Worm (Caenorhabditis elegans): ENCODE results near the gene ins-13.

ins-13 gene

DNA sequence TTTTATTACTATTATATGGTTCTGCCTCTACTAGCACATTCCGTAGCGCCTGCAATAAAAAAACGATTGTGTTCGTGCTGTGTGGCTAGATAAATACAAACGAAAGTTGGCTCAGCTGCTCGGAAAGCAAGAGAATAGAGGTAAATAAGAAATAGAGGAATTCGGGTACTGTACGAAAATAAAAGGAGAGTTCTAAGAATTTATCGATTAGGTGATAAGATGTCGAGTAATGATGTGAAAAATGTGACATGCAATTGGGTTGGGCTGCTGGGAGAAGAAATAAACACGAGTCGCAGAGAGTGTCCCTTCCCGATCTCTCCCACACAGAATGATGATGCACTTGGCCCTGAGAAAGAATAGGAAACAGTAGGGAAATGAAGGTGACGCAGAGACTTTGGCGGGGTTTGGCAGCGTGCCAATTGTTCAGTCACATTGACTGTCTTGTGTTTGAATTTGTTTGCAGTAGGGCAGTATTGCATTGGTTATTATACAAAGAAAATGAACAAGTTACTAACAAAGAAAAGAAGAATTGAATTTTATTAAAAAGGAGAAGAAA is 48.8 kb upstream of the ins-13 start, which contains the start of gene cdc-14 (continued):
- TF ChIP-seq vab-15 (tag; optimal IDR thresholded peaks at IDR 0.05) (peak; percentile 56), F16B12.6 (tag; optimal IDR thresholded peaks at IDR 0.05) (peak; percentile 39), fos-1 (tag; optimal IDR thresholded peaks at IDR 0.05) (peak; percentile 28), lin-39 (tag; optimal IDR thresholded peaks at IDR 0.05) (peak; percentile 8), blmp-1 (tag; optimal IDR thresholded peaks at IDR 0.05) (peak; percentile 64), skn-1 (tag; optimal IDR thresholded peaks at IDR 0.05) (peak; percentile 63)

DNA sequence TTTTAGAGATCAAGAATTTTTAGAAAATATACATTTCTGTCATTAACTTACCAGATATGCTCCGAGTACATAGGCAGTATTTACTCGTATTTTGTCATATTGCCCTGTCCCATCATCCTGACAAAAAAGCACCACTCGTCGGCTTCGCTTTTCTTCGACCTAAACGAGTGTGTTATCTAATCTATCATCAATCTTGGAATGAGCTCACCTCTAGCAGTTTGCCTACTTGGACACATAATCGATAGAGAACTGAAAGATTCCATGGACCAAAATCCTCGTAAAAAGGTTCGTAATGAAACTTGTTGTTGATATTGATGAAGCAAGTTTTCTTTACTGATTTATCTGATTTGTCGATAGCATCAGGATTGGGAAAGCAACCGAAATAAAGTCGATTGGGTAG is 48.2 kb upstream of the ins-13 start:
- TF ChIP-seq zip-4 (GFP tag; optimal IDR thresholded peaks at IDR 0.05) (no peak), nhr-20 (tag; optimal IDR thresholded peaks at IDR 0.05) (no peak), nhr-85 (tag) (peak; percentile 72)

DNA sequence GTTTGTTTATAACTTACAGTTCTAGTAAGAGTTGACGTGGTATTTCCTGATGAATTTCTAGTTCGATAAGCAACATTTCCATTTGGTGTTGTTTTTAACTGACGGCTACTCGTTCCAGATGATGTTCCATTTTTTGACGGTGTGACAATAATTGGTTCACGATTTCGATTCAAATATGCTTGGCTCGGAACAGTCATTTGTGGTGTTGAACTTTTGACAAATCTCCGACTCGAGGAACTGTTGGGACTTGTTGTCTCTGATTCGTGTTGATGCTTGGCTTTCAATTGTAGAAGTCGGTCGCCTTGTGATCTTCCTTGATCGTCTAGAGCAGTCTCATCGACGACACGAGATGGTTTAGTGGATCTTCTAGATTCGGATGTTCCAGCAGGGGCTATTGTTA is 46.9 kb upstream of the ins-13 start:
- TF ChIP-seq nhr-85 (tag): peak; percentile 52
- no peak for TF ChIP-seq lin-35 (GFP tag; optimal IDR thresholded peaks at IDR 0.05)
- no peak for TF ChIP-seq ces-1 (GFP tag; optimal IDR thresholded peaks at IDR 0.05)
- no peak for TF ChIP-seq egl-27 (tag; optimal IDR thresholded peaks at IDR 0.05)
- no peak for TF ChIP-seq hlh-4 (tag; optimal IDR thresholded peaks at IDR 0.05)
- no peak for TF ChIP-seq lin-15B (tag; optimal IDR thresholded peaks at IDR 0.05)
- no peak for TF ChIP-seq rnt-1 (tag; optimal IDR thresholded peaks at IDR 0.05)
- no peak for TF ChIP-seq nhr-47 (tag; optimal IDR thresholded peaks at IDR 0.05)
- no peak for TF ChIP-seq unc-86 (tag; optimal IDR thresholded peaks at IDR 0.05)
- TF ChIP-seq hpl-2 (GFP tag; optimal IDR thresholded peaks at IDR 0.05): no peak
- no peak for TF ChIP-seq efl-1 (optimal IDR thresholded peaks at IDR 0.05)
- TF ChIP-seq efl-1 (GFP tag; optimal IDR thresholded peaks at IDR 0.05 in 1 of 2): peak in 1 of 2 experiments; percentile 82
- TF ChIP-seq lin-14 (GFP tag; optimal IDR thresholded peaks at IDR 0.05): no peak

DNA sequence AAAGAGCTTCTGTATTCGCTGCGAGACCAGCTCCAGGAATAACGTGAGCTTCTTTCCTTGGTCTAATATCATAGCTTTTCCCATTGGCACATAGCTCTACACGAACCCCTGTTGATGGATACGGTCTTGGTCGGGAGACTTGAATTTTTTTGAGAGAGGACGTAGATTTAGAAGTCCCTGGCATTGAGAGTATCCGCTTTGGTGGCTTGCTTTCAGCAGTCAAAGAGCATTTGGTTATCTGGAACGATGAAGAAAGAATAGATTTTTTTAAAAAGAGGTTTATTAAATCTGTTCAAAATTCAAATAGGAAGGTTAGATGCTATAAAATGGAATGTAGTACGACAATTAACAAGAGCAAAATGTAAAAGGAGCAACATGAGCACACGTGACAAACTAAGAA is 45.0 kb upstream of the ins-13 start, which contains the start of gene C17G10.13:
C17G10.13 (minus strand) TSS at position 101 of the 400 bp plus-strand sequence.
- TF ChIP-seq rnt-1 (tag; optimal IDR thresholded peaks at IDR 0.05) (no peak), lin-39 (tag; optimal IDR thresholded peaks at IDR 0.05) (no peak), fos-1 (tag; optimal IDR thresholded peaks at IDR 0.05) (no peak), aly-2 (tag; optimal IDR thresholded peaks at IDR 0.05) (no peak), isw-1 (GFP tag; IDR thresholded peaks at IDR 0.05) (no peak)

DNA sequence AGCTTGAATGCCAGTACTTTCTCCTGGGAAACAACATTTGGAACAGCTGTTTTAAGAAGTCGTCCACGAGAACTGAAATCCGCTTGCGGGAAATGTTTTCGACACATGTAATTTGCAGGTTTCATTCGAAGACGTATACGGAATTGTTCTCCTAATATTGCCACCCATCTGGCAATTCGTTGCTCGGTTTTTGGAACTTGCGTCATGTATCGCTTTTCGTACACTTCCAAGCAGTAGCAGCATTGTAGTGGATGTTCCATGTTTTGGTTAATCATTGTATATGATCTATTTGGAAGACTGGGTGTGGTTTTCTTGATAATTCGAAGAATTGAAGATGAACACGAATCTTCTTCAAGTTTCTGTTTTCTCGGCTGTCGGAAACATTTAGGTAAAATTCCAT is 43.1 kb upstream of the ins-13 start:
- TF ChIP-seq mef-2 (tag; optimal IDR thresholded peaks at IDR 0.05) (no peak), egl-13 (tag; optimal IDR thresholded peaks at IDR 0.05) (no peak), nhr-84 (tag; optimal IDR thresholded peaks at IDR 0.05) (no peak), lsy-2 (tag; optimal IDR thresholded peaks at IDR 0.05) (no peak), alr-1 (tag; optimal IDR thresholded peaks at IDR 0.05; ENCODE audit: borderline replicate concordance) (no peak), unc-98 (GFP tag; IDR thresholded peaks at IDR 0.05) (no peak), ets-5 (GFP tag; IDR thresholded peaks at IDR 0.05) (no peak), C04F5.9 (tag; optimal IDR thresholded peaks at IDR 0.05) (no peak)

DNA sequence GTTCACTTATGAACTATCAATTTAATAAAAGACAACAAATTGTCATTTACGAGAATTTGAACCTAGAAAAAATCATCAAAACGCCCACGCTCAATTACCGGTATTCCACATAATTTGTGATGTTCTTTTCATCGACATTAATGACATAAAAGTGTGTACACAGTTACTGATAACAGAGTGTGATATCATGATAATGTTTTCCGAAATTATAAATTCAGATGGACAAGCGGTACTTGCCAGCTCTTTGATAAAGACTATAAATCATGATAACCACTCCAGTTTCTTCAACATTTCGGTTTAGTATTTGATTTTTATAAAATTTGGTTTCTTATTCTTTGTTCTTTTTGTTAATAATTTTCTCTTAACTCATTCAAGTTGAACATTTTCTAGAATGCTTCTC is 41.1 kb upstream of the ins-13 start, which contains the start of gene lys-8:
lys-8 (plus strand) TSS at position 391 of the 400 bp plus-strand sequence.
- no peak for TF ChIP-seq sox-4 (tag; optimal IDR thresholded peaks at IDR 0.05)
- no peak for TF ChIP-seq isw-1 (GFP tag; IDR thresholded peaks at IDR 0.05)
- peak; percentile 28 for TF ChIP-seq nhr-20 (tag; optimal IDR thresholded peaks at IDR 0.05)
- no peak for TF ChIP-seq aly-2 (tag; optimal IDR thresholded peaks at IDR 0.05)
- TF ChIP-seq C04F5.9 (tag; optimal IDR thresholded peaks at IDR 0.05): no peak
- peak; percentile 89 for TF ChIP-seq tlp-1 (tag; optimal IDR thresholded peaks at IDR 0.05)
- TF ChIP-seq ceh-88 (GFP tag; IDR thresholded peaks at IDR 0.05): no peak
- no peak for TF ChIP-seq Y116A8C.19 (tag; optimal IDR thresholded peaks at IDR 0.05; ENCODE audit: borderline replicate concordance)
- no peak for TF ChIP-seq mep-1 (tag; optimal IDR thresholded peaks at IDR 0.05)
- TF ChIP-seq jun-1 (tag; optimal IDR thresholded peaks at IDR 0.05): peak; percentile 13
- TF ChIP-seq nhr-11 (tag; optimal IDR thresholded peaks at IDR 0.05): no peak
- no peak for TF ChIP-seq lin-15B (tag; optimal IDR thresholded peaks at IDR 0.05)
- TF ChIP-seq unc-30 (tag; optimal IDR thresholded peaks at IDR 0.05): no peak
- TF ChIP-seq pqm-1 (tag; optimal IDR thresholded peaks at IDR 0.05): peak; percentile 92
- TF ChIP-seq mef-2 (tag; optimal IDR thresholded peaks at IDR 0.05): no peak
- no peak for TF ChIP-seq irx-1 (tag; optimal IDR thresholded peaks at IDR 0.05)
- TF ChIP-seq lin-14 (GFP tag; optimal IDR thresholded peaks at IDR 0.05): peak; percentile 35
- TF ChIP-seq rnt-1 (tag; optimal IDR thresholded peaks at IDR 0.05): no peak
- TF ChIP-seq lin-35 (GFP tag; optimal IDR thresholded peaks at IDR 0.05): peak in 1 of 2 experiments; percentile 25
- TF ChIP-seq alr-1 (tag; optimal IDR thresholded peaks at IDR 0.05; ENCODE audit: borderline replicate concordance): no peak
- peak; percentile 99 for TF ChIP-seq elt-2 (tag; optimal IDR thresholded peaks at IDR 0.05)
- no peak for TF ChIP-seq nhr-84 (tag; optimal IDR thresholded peaks at IDR 0.05)
- TF ChIP-seq unc-98 (GFP tag; IDR thresholded peaks at IDR 0.05): no peak
- TF ChIP-seq mdl-1 (tag; optimal IDR thresholded peaks at IDR 0.05): no peak
